Fruit fly (Drosophila melanogaster) whole organism, prepupa: Measurements from ENCODE around the gene inaF-B.
A peak's percentile ranks its signal among the peaks of the same experiment; 100 is the strongest.

Experiments used
- Blimp-1 ChIP-seq: fragments of 200-800 bp; sonication (Bioruptor generic); optimal IDR thresholded peaks from 3 replicates; lab custom pipeline; 2017; ENCODE audit warnings: missing biosample characterization, missing genetic modification characterization, mild to moderate bottlenecking, moderate library complexity, missing genetic modification reagents
- CG10631 ChIP-seq: fragments of 200-800 bp; sonication (Bioruptor generic); optimal IDR thresholded peaks from 2 replicates; lab custom pipeline; 2016; ENCODE audit warnings: missing biosample characterization, missing genetic modification characterization
- CG10669 ChIP-seq: fragments of 200-800 bp; sonication (Bioruptor generic); optimal IDR thresholded peaks from 3 replicates; lab custom pipeline; 2018; ENCODE audit warnings: missing biosample characterization, mild to moderate bottlenecking, missing genetic modification characterization, moderate library complexity
- CG11294 ChIP-seq: fragments of 200-800 bp; sonication (Bioruptor generic); IDR thresholded peaks from 2 replicates; pipeline ENCODE4 v1.3.6; 2022; ENCODE audit warnings: missing biosample characterization, missing genetic modification characterization
- CG11762 ChIP-seq: fragments of 200-800 bp; sonication (Bioruptor generic); optimal IDR thresholded peaks from 3 replicates; lab custom pipeline; 2016; ENCODE audit warnings: missing biosample characterization, missing genetic modification characterization; ENCODE audit not compliant: insufficient read depth
- CG15336 ChIP-seq: fragments of 200-800 bp; sonication (Bioruptor generic); IDR thresholded peaks from 2 replicates; pipeline ENCODE4 v1.3.6; 2022; ENCODE audit warnings: missing biosample characterization, missing genetic modification characterization
- CG1621 ChIP-seq: fragments of 200-800 bp; sonication (Bioruptor generic); optimal IDR thresholded peaks from 3 replicates; lab custom pipeline; 2018; ENCODE audit warnings: missing biosample characterization, mild to moderate bottlenecking, missing genetic modification characterization
- CG3032 ChIP-seq: fragments of 200-800 bp; optimal IDR thresholded peaks from 2 replicates; lab custom pipeline; 2019; ENCODE audit warnings: missing biosample characterization, mild to moderate bottlenecking, missing genetic modification characterization, moderate library complexity
- CG32006 ChIP-seq: fragments of 200-800 bp; sonication (Bioruptor generic); optimal IDR thresholded peaks from 3 replicates; lab custom pipeline; 2017; ENCODE audit warnings: missing biosample characterization, mild to moderate bottlenecking, missing genetic modification characterization
- CG34406 ChIP-seq: fragments of 200-800 bp; sonication (Bioruptor generic); optimal IDR thresholded peaks from 3 replicates; lab custom pipeline; 2016; ENCODE audit warnings: missing biosample characterization, missing genetic modification characterization
- CG3919 ChIP-seq: fragments of 200-800 bp; sonication (Bioruptor generic); optimal IDR thresholded peaks from 3 replicates; lab custom pipeline; 2016; ENCODE audit warnings: missing biosample characterization, missing genetic modification characterization
- CG4318 ChIP-seq: fragments of 200-800 bp; sonication (Bioruptor generic); optimal IDR thresholded peaks from 3 replicates; lab custom pipeline; 2017; ENCODE audit warnings: missing biosample characterization, mild to moderate bottlenecking, missing genetic modification characterization
- CG6163 ChIP-seq: fragments of 200-800 bp; sonication (Bioruptor generic); IDR thresholded peaks from 3 replicates; pipeline ENCODE4 v1.3.6; 2022; ENCODE audit warnings: missing biosample characterization, missing genetic modification characterization
- CG6276 ChIP-seq: fragments of 200-800 bp; sonication (Bioruptor generic); optimal IDR thresholded peaks from 2 replicates; lab custom pipeline; 2017; ENCODE audit warnings: missing biosample characterization, mild to moderate bottlenecking, missing genetic modification characterization
- CG6808 ChIP-seq: fragments of 200-800 bp; sonication (Bioruptor generic); optimal IDR thresholded peaks from 3 replicates; lab custom pipeline; 2017; ENCODE audit warnings: missing biosample characterization, missing genetic modification characterization, mild to moderate bottlenecking, moderate library complexity, missing genetic modification reagents
- CG6854 ChIP-seq: fragments of 200-800 bp; sonication (Bioruptor generic); optimal IDR thresholded peaks from 2 replicates; lab custom pipeline; 2017; ENCODE audit warnings: missing biosample characterization, mild to moderate bottlenecking, missing genetic modification characterization
- CG7368 ChIP-seq: fragments of 200-800 bp; sonication (Bioruptor generic); optimal IDR thresholded peaks from 3 replicates; lab custom pipeline; 2016; ENCODE audit warnings: missing biosample characterization, missing genetic modification characterization
- CG8119 ChIP-seq: fragments of 200-800 bp; sonication (Bioruptor generic); IDR thresholded peaks from 3 replicates; pipeline ENCODE4 v1.3.6; 2022; ENCODE audit warnings: missing biosample characterization, missing genetic modification characterization
- CG8319 ChIP-seq: fragments of 200-800 bp; sonication (Bioruptor generic); optimal IDR thresholded peaks from 3 replicates; lab custom pipeline; 2016; ENCODE audit warnings: missing biosample characterization, missing genetic modification characterization
- CG8632 ChIP-seq: fragments of 200-800 bp; sonication (Bioruptor generic); optimal IDR thresholded peaks from 3 replicates; lab custom pipeline; 2016; ENCODE audit warnings: missing biosample characterization, missing genetic modification characterization
- CG9139 ChIP-seq: fragments of 200-800 bp; sonication (Bioruptor generic); optimal IDR thresholded peaks from 3 replicates; lab custom pipeline; 2017; ENCODE audit warnings: missing biosample characterization, mild to moderate bottlenecking, missing genetic modification characterization
- Eip75B ChIP-seq: fragments of 200-800 bp; sonication (Bioruptor generic); optimal IDR thresholded peaks from 3 replicates; lab custom pipeline; 2016; ENCODE audit warnings: missing biosample characterization, missing genetic modification characterization
- Eip78C ChIP-seq: fragments of 200-800 bp; sonication (Bioruptor generic); peaks from one replicate; lab custom pipeline; 2016; ENCODE audit warnings: missing biosample characterization, missing genetic modification characterization
- Eip93F ChIP-seq: fragments of 200-800 bp; sonication (Bioruptor generic); optimal IDR thresholded peaks from 2 replicates; lab custom pipeline; 2016; ENCODE audit warnings: missing biosample characterization, mild to moderate bottlenecking, missing genetic modification characterization
- Ets21C ChIP-seq: fragments of 200-800 bp; sonication (Bioruptor generic); optimal IDR thresholded peaks from 3 replicates; lab custom pipeline; 2016; ENCODE audit warnings: missing biosample characterization, missing genetic modification characterization
- Ets96B ChIP-seq: fragments of 200-800 bp; optimal IDR thresholded peaks from 2 replicates; lab custom pipeline; 2019; ENCODE audit warnings: missing biosample characterization, mild to moderate bottlenecking, missing genetic modification characterization, moderate library complexity
- Gug ChIP-seq: fragments of 200-800 bp; sonication (Bioruptor generic); IDR thresholded peaks from 2 replicates; pipeline ENCODE4 v1.3.6; 2022; ENCODE audit warnings: missing biosample characterization, missing genetic modification characterization
- Hr38 ChIP-seq: sonication (Bioruptor generic); optimal IDR thresholded peaks from 2 replicates; lab custom pipeline; 2016; ENCODE audit warnings: missing biosample characterization, missing genetic modification characterization
- Hr39 ChIP-seq: fragments of 200-800 bp; sonication (Bioruptor generic); optimal IDR thresholded peaks from 2 replicates; lab custom pipeline; 2016; ENCODE audit warnings: missing biosample characterization, missing genetic modification characterization
- Hr4 ChIP-seq: fragments of 200-800 bp; sonication (Bioruptor generic); optimal IDR thresholded peaks from 3 replicates; lab custom pipeline; 2016; ENCODE audit warnings: missing biosample characterization, missing genetic modification characterization
- Lpt ChIP-seq: fragments of 200-800 bp; sonication (Bioruptor generic); optimal IDR thresholded peaks from 3 replicates; lab custom pipeline; 2016; ENCODE audit warnings: missing biosample characterization, missing genetic modification characterization
- Met ChIP-seq: fragments of 200-800 bp; sonication (Bioruptor generic); optimal IDR thresholded peaks from 3 replicates; lab custom pipeline; 2016; ENCODE audit warnings: missing biosample characterization, missing genetic modification characterization
- OdsH ChIP-seq: fragments of 200-800 bp; sonication (Bioruptor generic); optimal IDR thresholded peaks from 3 replicates; lab custom pipeline; 2016; ENCODE audit warnings: missing biosample characterization, missing genetic modification characterization
- Smox ChIP-seq: fragments of 200-800 bp; sonication (Bioruptor generic); optimal IDR thresholded peaks from 3 replicates; lab custom pipeline; 2016; ENCODE audit warnings: missing biosample characterization, missing genetic modification characterization
- Sox102F ChIP-seq: fragments of 200-800 bp; sonication (Bioruptor generic); optimal IDR thresholded peaks from 2 replicates; lab custom pipeline; 2016; ENCODE audit warnings: missing biosample characterization, mild to moderate bottlenecking, missing genetic modification characterization
- Sox14 ChIP-seq: fragments of 200-800 bp; sonication (Bioruptor generic); optimal IDR thresholded peaks from 3 replicates; lab custom pipeline; 2016; ENCODE audit warnings: missing biosample characterization, missing genetic modification characterization
- Sox15 ChIP-seq: fragments of 200-800 bp; sonication (Bioruptor generic); optimal IDR thresholded peaks from 3 replicates; lab custom pipeline; 2016; ENCODE audit warnings: missing biosample characterization, missing genetic modification characterization
- acj6 ChIP-seq: fragments of 200-800 bp; sonication (Bioruptor generic); optimal IDR thresholded peaks from 3 replicates; lab custom pipeline; 2016; ENCODE audit warnings: missing biosample characterization, missing genetic modification characterization
- cyc ChIP-seq: fragments of 200-800 bp; sonication (Bioruptor generic); optimal IDR thresholded peaks from 3 replicates; lab custom pipeline; 2016; ENCODE audit warnings: missing biosample characterization, missing genetic modification characterization
- dsx ChIP-seq: fragments of 200-800 bp; optimal IDR thresholded peaks from 3 replicates; lab custom pipeline; 2019; ENCODE audit warnings: missing biosample characterization, mild to moderate bottlenecking, missing genetic modification characterization, moderate library complexity; ENCODE audit not compliant: poor library complexity, severe bottlenecking
- fd85E ChIP-seq: fragments of 200-800 bp; sonication (Bioruptor generic); optimal IDR thresholded peaks from 3 replicates; lab custom pipeline; 2016; ENCODE audit warnings: missing biosample characterization, missing genetic modification characterization
- fkh ChIP-seq: fragments of 200-800 bp; sonication (Bioruptor generic); optimal IDR thresholded peaks from 3 replicates; lab custom pipeline; 2017; ENCODE audit warnings: missing biosample characterization, mild to moderate bottlenecking, missing genetic modification characterization, moderate library complexity
- net ChIP-seq: fragments of 200-800 bp; sonication (Bioruptor generic); optimal IDR thresholded peaks from 3 replicates; lab custom pipeline; 2016; ENCODE audit warnings: missing biosample characterization, missing genetic modification characterization
- salr ChIP-seq, 2 experiments: fragments of 200-800 bp; sonication (Bioruptor generic); optimal IDR thresholded peaks; 3 replicates each; lab custom pipeline; 2016 to 2018; ENCODE audit warnings: missing biosample characterization in 2 of 2, missing genetic modification characterization in 2 of 2, mild to moderate bottlenecking in 1 of 2
- spab ChIP-seq: fragments of 200-800 bp; sonication (Bioruptor generic); optimal IDR thresholded peaks from 2 replicates; lab custom pipeline; 2017; ENCODE audit warnings: missing biosample characterization, mild to moderate bottlenecking, missing genetic modification characterization, missing genetic modification reagents
- ss ChIP-seq, 2 experiments: fragments of 200-800 bp; sonication (Bioruptor generic); optimal IDR thresholded peaks; 2 replicates in 1 of 2; 3 replicates in 1 of 2; lab custom pipeline; 2017 to 2018; ENCODE audit warnings: mild to moderate bottlenecking in 2 of 2, missing biosample characterization in 2 of 2, missing genetic modification characterization in 2 of 2, moderate library complexity in 1 of 2
- svp ChIP-seq: fragments of 200-800 bp; sonication (Bioruptor generic); peaks from one replicate; lab custom pipeline; 2016; ENCODE audit warnings: missing biosample characterization, missing genetic modification characterization

Gene inaF-B

dm6 chrX:11686675-11687074 lies 45.9 kb downstream of the inaF-B start:
- peak; percentile 52 for TF ChIP-seq Blimp-1
- TF ChIP-seq Sox15 (GFP tag; lab: Kevin White, UChicago): no peak
- TF ChIP-seq fkh (GFP tag; lab: Kevin White, UChicago): no peak
- no peak for TF ChIP-seq CG34406 (GFP tag; lab: Kevin White, UChicago)
- peak; percentile 65 for TF ChIP-seq svp (GFP tag; lab: Kevin White, UChicago)
- no peak for TF ChIP-seq fd85E (GFP tag; lab: Kevin White, UChicago)
- TF ChIP-seq CG6854 (GFP tag; lab: Kevin White, UChicago): no peak
- no peak for TF ChIP-seq Lpt
- no peak for TF ChIP-seq CG8119 (GFP tag; lab: Robert Waterston, UW)
- no peak for TF ChIP-seq ss (GFP tag; optimal IDR thresholded peaks at IDR 0.05; lab: Kevin White, UChicago)
- peak; percentile 5 for TF ChIP-seq CG6808 (GFP tag; lab: Kevin White, UChicago)
- TF ChIP-seq OdsH (GFP tag; lab: Kevin White, UChicago): no peak
- no peak for TF ChIP-seq CG4318
- TF ChIP-seq Gug (GFP tag; lab: Robert Waterston, UW): 0 out of 2 replicates have a peak, but pooled peaks have one; percentile 9
- no peak for TF ChIP-seq CG6276 (GFP tag; lab: Kevin White, UChicago)
- no peak for TF ChIP-seq CG10669 (GFP tag; lab: Kevin White, UChicago)
- TF ChIP-seq Eip78C (GFP tag; lab: Kevin White, UChicago): peak; percentile 41
- TF ChIP-seq, all 60 proteins: peak for 5

dm6 chrX:11685918-11686640 lies 46.5 kb downstream of the inaF-B start:
- TF ChIP-seq CG6276 (GFP tag; lab: Kevin White, UChicago) (peak; percentile 49), cyc (GFP tag; lab: Kevin White, UChicago) (peak; percentile 69), CG8632 (GFP tag; lab: Kevin White, UChicago) (peak; percentile 71), CG3032 (tag; lab: Kevin White, UChicago) (peak; percentile 87), spab (GFP tag; lab: Kevin White, UChicago) (peak; percentile 81), Eip78C (GFP tag; lab: Kevin White, UChicago) (peak; percentile 91), CG10631 (GFP tag; lab: Kevin White, UChicago) (peak; percentile 90), CG8319 (GFP tag; lab: Kevin White, UChicago) (peak; percentile 65), salr (GFP tag; optimal IDR thresholded peaks at IDR 0.05; lab: Kevin White, UChicago) (peak; percentile 48 to 72), fd85E (GFP tag; lab: Kevin White, UChicago) (no peak), CG9139 (GFP tag; lab: Kevin White, UChicago) (peak; percentile 60), OdsH (GFP tag; lab: Kevin White, UChicago) (peak; percentile 82), Smox (GFP tag; lab: Kevin White, UChicago) (peak; percentile 82), Eip93F (peak; percentile 59), CG11294 (GFP tag; lab: Robert Waterston, UW) (no peak), Sox15 (GFP tag; lab: Kevin White, UChicago) (peak; percentile 54), Ets21C (GFP tag; lab: Kevin White, UChicago) (peak; percentile 59), Hr39 (peak; percentile 67), CG15336 (peak; percentile 62; the same call in 1 of the 2 replicates), Hr38 (GFP tag; lab: Kevin White, UChicago) (no peak), Met (GFP tag; lab: Kevin White, UChicago) (no peak), net (peak; percentile 59), CG1621 (tag; lab: Kevin White, UChicago) (peak; percentile 52), Eip75B (peak; percentile 69), CG11762 (GFP tag; lab: Kevin White, UChicago) (peak; percentile 56), CG10669 (GFP tag; lab: Kevin White, UChicago) (peak; percentile 86), Sox102F (GFP tag; lab: Kevin White, UChicago) (peak; percentile 70), acj6 (GFP tag; lab: Kevin White, UChicago) (peak; percentile 81), CG3919 (GFP tag; lab: Kevin White, UChicago) (peak; percentile 68), CG4318 (peak; percentile 43), Hr4 (peak; percentile 22), CG32006 (GFP tag; lab: Kevin White, UChicago) (peak; percentile 76), Sox14 (peak; percentile 66), Gug (GFP tag; lab: Robert Waterston, UW) (no peak), ss (GFP tag; optimal IDR thresholded peaks at IDR 0.05; lab: Kevin White, UChicago) (peak; percentile 64 to 89), Ets96B (peak; percentile 87), CG7368 (peak; percentile 68), dsx (peak; percentile 79), CG6163 (GFP tag; lab: Robert Waterston, UW) (peak; percentile 53; the same call in 1 of the 3 replicates), CG6854 (GFP tag; lab: Kevin White, UChicago) (peak; percentile 31)
